Worm (Caenorhabditis elegans) whole organism, L2 larva: ENCODE data around the gene hlh-4.

Experiments
- dmd-4 ChIP-seq: sonication (generic microtip); optimal IDR thresholded peaks from 2 replicates; lab custom pipeline; 2017; ENCODE audit warnings: missing biosample characterization, missing genetic modification characterization
- nhr-21 ChIP-seq: fragments of 150-350 bp; optimal IDR thresholded peaks from 2 replicates; lab custom pipeline; 2014; ENCODE audit warnings: missing biosample characterization, missing genetic modification characterization
- peb-1 ChIP-seq: fragments of 150-350 bp; optimal IDR thresholded peaks from 2 replicates; lab custom pipeline; 2014; ENCODE audit warnings: missing biosample characterization, missing genetic modification characterization
- skn-1 ChIP-seq: sonication (generic microtip); optimal IDR thresholded peaks from 2 replicates; lab custom pipeline; 2017; ENCODE audit warnings: missing biosample characterization, missing genetic modification characterization
- sma-9 ChIP-seq, 2 experiments: fragments of 150-350 bp in 1 of 2; sonication (generic microtip) in 1 of 2; optimal IDR thresholded peaks; 2 replicates each; lab custom pipeline; 2014 to 2016; ENCODE audit warnings: missing genetic modification characterization in 2 of 2, mild to moderate bottlenecking in 1 of 2, missing biosample characterization in 1 of 2, missing compliant biosample characterization in 1 of 2, missing genetic modification reagents in 1 of 2, moderate library complexity in 1 of 2
- unc-62 ChIP-seq: fragments of 150-350 bp; optimal IDR thresholded peaks from 2 replicates; lab custom pipeline; 2014; ENCODE audit warnings: missing biosample characterization, missing genetic modification reagents, missing genetic modification characterization
- ztf-11 ChIP-seq: sonication (generic microtip); optimal IDR thresholded peaks from 2 replicates; lab custom pipeline; 2017; ENCODE audit warnings: missing biosample characterization, missing genetic modification characterization

ce11 chrIII:9690044-9690443, 48.8 kb downstream of the hlh-4 start, which contains the start of gene best-5:
- TF ChIP-seq sma-9 (GFP tag; optimal IDR thresholded peaks at IDR 0.05; lab: Kevin White, UChicago) (no peak), sma-9 (tag; optimal IDR thresholded peaks at IDR 0.05; lab: Kevin White, UChicago) (no peak), unc-62 (GFP tag; lab: Kevin White, UChicago) (no peak), skn-1 (no peak), ztf-11 (tag; lab: Kevin White, UChicago) (no peak), dmd-4 (tag; lab: Kevin White, UChicago) (no peak), peb-1 (no peak), nhr-21 (tag; lab: Kevin White, UChicago) (no peak)
